Fruit fly (Drosophila melanogaster): ENCODE measurements around the gene CG17597.
A peak's percentile ranks its signal among the peaks of the same experiment; 100 is the strongest.

Gene CG17597

dm6 chr2L:18783357-18784040 lies 47.5 kb downstream of the CG17597 start:
- TF ChIP-seq rib (GFP tag; IDR thresholded peaks at IDR 0.05), result no peak
- TF ChIP-seq crol (GFP tag; IDR thresholded peaks at IDR 0.05), result peak; percentile 82
- TF ChIP-seq Adf1 (GFP tag; IDR thresholded peaks at IDR 0.05), result peak; percentile 19; the same call in 1 of the 2 replicates
- no peak for TF ChIP-seq chm (GFP tag; IDR thresholded peaks at IDR 0.05)
- no peak for TF ChIP-seq ase (GFP tag; IDR thresholded peaks at IDR 0.05)
- no peak for TF ChIP-seq ara (GFP tag; IDR thresholded peaks at IDR 0.05)
- TF ChIP-seq HLH4C (GFP tag; IDR thresholded peaks at IDR 0.05; ENCODE audit: partially characterized antibody), result no peak
- TF ChIP-seq CG14441 (GFP tag; IDR thresholded peaks at IDR 0.05), result no peak
- TF ChIP-seq grau (tag; optimal IDR thresholded peaks at IDR 0.05), result no peak
- no peak for TF ChIP-seq Sin3A (optimal IDR thresholded peaks at IDR 0.05)
- TF ChIP-seq sug (tag; optimal IDR thresholded peaks at IDR 0.05), result no peak
- TF ChIP-seq ab (GFP tag; optimal IDR thresholded peaks at IDR 0.05), result no peak
- peak; percentile 94 for TF ChIP-seq Nf-YB (GFP tag; optimal IDR thresholded peaks at IDR 0.05)
- TF ChIP-seq sens (GFP tag), result peak; percentile 30
- no peak for TF ChIP-seq CG9797 (GFP tag; optimal IDR thresholded peaks at IDR 0.05)
- peak; percentile 61 for TF ChIP-seq Med (GFP tag)
- no peak for TF ChIP-seq dati (GFP tag; IDR thresholded peaks at IDR 0.05)
- no peak for TF ChIP-seq CG17361 (GFP tag; IDR thresholded peaks at IDR 0.05)
- TF ChIP-seq Nf-YC (tag; optimal IDR thresholded peaks at IDR 0.05), result peak; percentile 92
- TF ChIP-seq Hsf (GFP tag; optimal IDR thresholded peaks at IDR 0.05), result no peak
- no peak for TF ChIP-seq CG12236 (GFP tag; optimal IDR thresholded peaks at IDR 0.05)
- no peak for TF ChIP-seq CG1792 (GFP tag; optimal IDR thresholded peaks at IDR 0.05)
- no peak for TF ChIP-seq CG32532 (GFP tag; IDR thresholded peaks at IDR 0.05)
- TF ChIP-seq cad (GFP tag; optimal IDR thresholded peaks at IDR 0.05), result peak; percentile 9
- peak; percentile 50 for TF ChIP-seq Deaf1 (tag; optimal IDR thresholded peaks at IDR 0.05)
- no peak for TF ChIP-seq CG12391 (tag; optimal IDR thresholded peaks at IDR 0.05)
- TF ChIP-seq repo (GFP tag; optimal IDR thresholded peaks at IDR 0.05), result no peak
- TF ChIP-seq CG11723 (GFP tag; optimal IDR thresholded peaks at IDR 0.05), result no peak
- no peak for TF ChIP-seq hth (optimal IDR thresholded peaks at IDR 0.05)
- TF ChIP-seq zen (tag; optimal IDR thresholded peaks at IDR 0.05), result peak; percentile 1
- peak; percentile 5 for TF ChIP-seq run (tag; optimal IDR thresholded peaks at IDR 0.05)
- TF ChIP-seq insv (GFP tag; optimal IDR thresholded peaks at IDR 0.05), result no peak
- TF ChIP-seq CG12155 (GFP tag; optimal IDR thresholded peaks at IDR 0.05), result no peak
- TF ChIP-seq lilli (GFP tag; optimal IDR thresholded peaks at IDR 0.05), result no peak
- TF ChIP-seq Jarid2 (GFP tag; optimal IDR thresholded peaks at IDR 0.05), result peak; percentile 24
- TF ChIP-seq dysf (GFP tag; IDR thresholded peaks at IDR 0.05), result no peak
- no peak for TF ChIP-seq eyg (GFP tag; optimal IDR thresholded peaks at IDR 0.05)
- TF ChIP-seq abd-A (tag; optimal IDR thresholded peaks at IDR 0.05), result peak; percentile 74
- TF ChIP-seq chinmo (GFP tag; IDR thresholded peaks at IDR 0.05; ENCODE audit: partially characterized antibody), result no peak
- TF ChIP-seq Nf-YA (GFP tag; IDR thresholded peaks at IDR 0.05), result 0 out of 2 replicates have a peak, but pooled peaks have one; percentile 17
- peak; percentile 63 for TF ChIP-seq cg (GFP tag; optimal IDR thresholded peaks at IDR 0.05)
- TF ChIP-seq oc (tag; optimal IDR thresholded peaks at IDR 0.05), result no peak
- TF ChIP-seq br (optimal IDR thresholded peaks at IDR 0.05), result no peak
- TF ChIP-seq Sox102F (GFP tag; optimal IDR thresholded peaks at IDR 0.05), result no peak
- TF ChIP-seq HLH54F (GFP tag; optimal IDR thresholded peaks at IDR 0.05), result no peak
- no peak for TF ChIP-seq ssp (GFP tag; IDR thresholded peaks at IDR 0.05)
- TF ChIP-seq Fer1 (GFP tag; optimal IDR thresholded peaks at IDR 0.05), result no peak
- TF ChIP-seq CG10462 (GFP tag; optimal IDR thresholded peaks at IDR 0.05), result no peak
- TF ChIP-seq ewg (GFP tag; optimal IDR thresholded peaks at IDR 0.05), result peak; percentile 28
- no peak for TF ChIP-seq az2 (GFP tag; optimal IDR thresholded peaks at IDR 0.05)
- 0 out of 2 replicates have a peak, but pooled peaks have one; percentile 39 for TF ChIP-seq CG10321 (GFP tag; IDR thresholded peaks at IDR 0.05)
- no peak for TF ChIP-seq CG2116 (GFP tag; optimal IDR thresholded peaks at IDR 0.05)

Measured in whole organism, embryonic.